Fruit fly (Drosophila melanogaster): ENCODE data around the gene Reph.

Gene Reph

DNA sequence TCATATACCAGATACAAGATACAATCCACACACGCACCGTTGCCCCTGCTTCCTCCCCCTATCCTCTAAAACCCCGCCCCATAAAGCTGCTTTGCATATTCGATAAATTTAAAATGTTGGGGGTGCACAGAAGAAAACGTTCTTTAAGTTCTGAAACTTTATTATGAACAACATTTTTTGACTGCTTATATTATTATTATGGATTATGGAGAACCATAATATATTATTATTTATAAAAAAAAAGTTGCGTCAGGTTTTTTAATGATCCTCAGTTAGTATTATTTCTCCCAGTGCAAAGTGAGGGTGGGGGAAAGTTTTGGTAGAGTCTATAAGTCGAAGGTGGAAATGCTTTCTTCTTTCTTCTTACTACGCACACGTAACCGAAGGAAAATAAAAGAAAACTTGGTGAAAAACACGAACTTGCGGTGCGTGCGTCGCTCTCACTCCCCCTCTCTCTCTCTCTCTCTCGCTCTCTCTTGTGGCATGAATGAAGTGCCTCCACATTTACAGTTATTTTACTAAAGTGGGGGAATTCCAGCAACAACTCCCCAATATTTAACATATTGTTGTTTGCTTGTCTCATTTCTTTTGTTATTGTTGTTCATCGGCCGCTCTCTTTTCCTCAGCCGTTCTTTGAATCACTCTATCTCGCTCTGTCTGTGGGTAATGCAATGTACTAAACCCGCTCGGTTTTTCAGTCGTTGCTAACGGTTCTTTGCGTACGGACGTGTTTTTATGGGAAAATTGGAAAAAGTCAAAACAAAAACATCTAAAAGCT lies 13.9 kb upstream of the Reph start (continued):
- TF ChIP-seq CG13424 (tag; optimal IDR thresholded peaks at IDR 0.05) = peak; percentile 85
- TF ChIP-seq CG18262 (tag; optimal IDR thresholded peaks at IDR 0.05) = peak; percentile 94
- peak; percentile 9 for TF ChIP-seq kah (GFP tag; optimal IDR thresholded peaks at IDR 0.05)
- TF ChIP-seq sc (optimal IDR thresholded peaks at IDR 0.05) = no peak
- TF ChIP-seq sc (GFP tag; optimal IDR thresholded peaks at IDR 0.05) = peak; percentile 91
- no peak for TF ChIP-seq HLH54F (GFP tag; optimal IDR thresholded peaks at IDR 0.05)
- TF ChIP-seq Elba2 (GFP tag; optimal IDR thresholded peaks at IDR 0.05) = no peak
- TF ChIP-seq Optix (GFP tag; IDR thresholded peaks at IDR 0.05) = 0 out of 3 replicates have a peak, but pooled peaks have one; percentile 31
- TF ChIP-seq CG6254 (GFP tag; optimal IDR thresholded peaks at IDR 0.05) = peak; percentile 82
- peak in 1 of 2 experiments; percentile 82 for TF ChIP-seq Hr51 (GFP tag; optimal IDR thresholded peaks at IDR 0.05)
- peak; percentile 79 for TF ChIP-seq CG4730 (GFP tag; IDR thresholded peaks at IDR 0.05)
- no peak for TF ChIP-seq inv (GFP tag; IDR thresholded peaks at IDR 0.05; ENCODE audit: partially characterized antibody)
- peak; percentile 55 for TF ChIP-seq HHEX (GFP tag; optimal IDR thresholded peaks at IDR 0.05)
- no peak for TF ChIP-seq Dip3 (GFP tag; optimal IDR thresholded peaks at IDR 0.05)
- peak; percentile 18 for TF ChIP-seq kay (GFP tag; optimal IDR thresholded peaks at IDR 0.05)
- TF ChIP-seq Med (GFP tag) = peak; percentile 49
- no peak for TF ChIP-seq ato (GFP tag; IDR thresholded peaks at IDR 0.05; ENCODE audit: partially characterized antibody)
- TF ChIP-seq cad (GFP tag; optimal IDR thresholded peaks at IDR 0.05) = no peak
- peak; percentile 81 for TF ChIP-seq dysf (GFP tag; IDR thresholded peaks at IDR 0.05)
- peak; percentile 61 for TF ChIP-seq CG16815 (GFP tag; optimal IDR thresholded peaks at IDR 0.05)
- peak; percentile 80 for TF ChIP-seq E2f1 (GFP tag; IDR thresholded peaks at IDR 0.05)
- no peak for TF ChIP-seq Dad (GFP tag; optimal IDR thresholded peaks at IDR 0.05)
- TF ChIP-seq pho (GFP tag; optimal IDR thresholded peaks at IDR 0.05) = no peak
- no peak for TF ChIP-seq CHES-1-like (GFP tag; optimal IDR thresholded peaks at IDR 0.05)
- peak; percentile 93 for TF ChIP-seq fd96Cb (tag; optimal IDR thresholded peaks at IDR 0.05)
- TF ChIP-seq Gsc (GFP tag; IDR thresholded peaks at IDR 0.05) = no peak; the same call in 1 of the 2 replicates
- no peak for TF ChIP-seq CG1647 (GFP tag; optimal IDR thresholded peaks at IDR 0.05)
- peak; percentile 70 for TF ChIP-seq ind (GFP tag; optimal IDR thresholded peaks at IDR 0.05)
- TF ChIP-seq CG17328 (GFP tag; IDR thresholded peaks at IDR 0.05) = peak; percentile 92
- peak; percentile 79 for TF ChIP-seq sim (GFP tag; IDR thresholded peaks at IDR 0.05)
- TF ChIP-seq BEAF-32 (GFP tag; optimal IDR thresholded peaks at IDR 0.05) = no peak
- TF ChIP-seq Ptx1 (GFP tag; IDR thresholded peaks at IDR 0.05) = peak; percentile 81
- no peak for TF ChIP-seq CG2120 (GFP tag; optimal IDR thresholded peaks at IDR 0.05)
- peak in 1 of 2 experiments; percentile 94 for TF ChIP-seq bsh (GFP tag; optimal IDR thresholded peaks at IDR 0.05)
- peak; percentile 80 for TF ChIP-seq Sox100B (GFP tag; optimal IDR thresholded peaks at IDR 0.05)
- TF ChIP-seq CG10959 (GFP tag; IDR thresholded peaks at IDR 0.05) = peak; percentile 42; the same call in 1 of the 2 replicates
- no peak for TF ChIP-seq CG12071 (GFP tag; optimal IDR thresholded peaks at IDR 0.05)
- peak; percentile 53 for TF ChIP-seq abd-A (tag; optimal IDR thresholded peaks at IDR 0.05)
- TF ChIP-seq Bdp1 (GFP tag; optimal IDR thresholded peaks at IDR 0.05) = no peak
- no peak for TF ChIP-seq CG13287 (GFP tag; IDR thresholded peaks at IDR 0.05; ENCODE audit: partially characterized antibody)
- TF ChIP-seq CG4707 (GFP tag; optimal IDR thresholded peaks at IDR 0.05) = peak; percentile 88
- TF ChIP-seq sna (GFP tag; IDR thresholded peaks at IDR 0.05; ENCODE audit: partially characterized antibody) = no peak
- peak; percentile 73; the same call in 2 of the 3 replicates for TF ChIP-seq otp (GFP tag; IDR thresholded peaks at IDR 0.05)
- TF ChIP-seq tx (GFP tag; optimal IDR thresholded peaks at IDR 0.05) = no peak
- TF ChIP-seq CG15073 (GFP tag; optimal IDR thresholded peaks at IDR 0.05) = peak; percentile 46
- TF ChIP-seq tup (GFP tag; optimal IDR thresholded peaks at IDR 0.05) = no peak
- TF ChIP-seq sens-2 (GFP tag; IDR thresholded peaks at IDR 0.05) = peak; percentile 52
- peak; percentile 78 for TF ChIP-seq tap (tag; optimal IDR thresholded peaks at IDR 0.05)
- TF ChIP-seq CG4424 (GFP tag; optimal IDR thresholded peaks at IDR 0.05) = peak; percentile 82
